Worm (Caenorhabditis elegans): Measurements from ENCODE around the gene F27D9.2.
A peak's percentile ranks its signal among the peaks of the same experiment; 100 is the strongest.

The F27D9.2 gene

ce11 chrX:7681965-7682946 is 9.5 kb downstream of the F27D9.2 start, which contains the start of gene unc-18 (continued):
- TF ChIP-seq ctbp-1 (GFP tag; IDR thresholded peaks at IDR 0.05) (0 out of 2 replicates have a peak, but pooled peaks have one; percentile 42), F37D6.2 (tag; optimal IDR thresholded peaks at IDR 0.05) (peak; percentile 54), spr-1 (tag; optimal IDR thresholded peaks at IDR 0.05) (no peak), lin-29 (GFP tag; IDR thresholded peaks at IDR 0.05) (no peak), fkh-10 (GFP tag; optimal IDR thresholded peaks at IDR 0.05) (peak; percentile 91), dmd-8 (GFP tag; IDR thresholded peaks at IDR 0.05) (no peak), hif-1 (tag; optimal IDR thresholded peaks at IDR 0.05) (no peak), nhr-42 (GFP tag; IDR thresholded peaks at IDR 0.05) (no peak)

DNA sequence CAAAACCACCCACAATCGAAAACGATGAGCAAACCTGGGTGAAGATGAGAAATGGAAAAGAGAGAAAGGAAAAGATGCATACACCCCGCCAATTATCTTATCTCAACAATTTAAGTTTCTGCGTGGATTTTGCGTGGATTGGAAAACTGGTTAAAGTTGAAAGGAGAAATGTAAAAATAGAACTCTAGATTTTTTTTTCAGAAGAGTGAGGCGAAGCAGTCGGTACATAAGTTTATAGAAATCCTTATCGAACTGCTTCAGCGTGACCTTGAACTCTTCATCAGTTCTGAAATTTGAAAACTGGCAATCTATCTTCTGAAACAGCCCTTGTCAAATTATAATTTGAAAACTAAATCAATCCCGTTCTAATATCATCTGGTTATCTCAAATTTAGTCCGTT is 16.3 kb downstream of the F27D9.2 start, which contains the start of gene clik-2:
clik-2 (minus strand) TSS at position 101 of the 400 bp plus-strand sequence.
- no peak for TF ChIP-seq lsy-2 (tag; optimal IDR thresholded peaks at IDR 0.05)
- TF ChIP-seq tag-97 (GFP tag; IDR thresholded peaks at IDR 0.05): no peak
- no peak for TF ChIP-seq ceh-44 (GFP tag; IDR thresholded peaks at IDR 0.05)

ce11 chrX:7689570-7689969 is 16.8 kb downstream of the F27D9.2 start:
- no peak for TF ChIP-seq aly-2 (tag; optimal IDR thresholded peaks at IDR 0.05)
- peak; percentile 48 for TF ChIP-seq aha-1 (tag)
- TF ChIP-seq zfp-3 (GFP tag; conservative IDR thresholded peaks at IDR 0.05): no peak
- no peak for TF ChIP-seq mdt-29 (GFP tag; IDR thresholded peaks at IDR 0.05)
- no peak for TF ChIP-seq nhr-48 (tag; optimal IDR thresholded peaks at IDR 0.05)
- TF ChIP-seq unc-62 (GFP tag; optimal IDR thresholded peaks at IDR 0.05 in 1 of 2): peak in 1 of 2 experiments; percentile 71
- TF ChIP-seq unc-62 (tag; optimal IDR thresholded peaks at IDR 0.05): no peak

ce11 chrX:7703863-7704262 is 31.1 kb downstream of the F27D9.2 start:
- peak; percentile 70 for TF ChIP-seq aha-1 (tag)
- TF ChIP-seq ztf-11 (tag; optimal IDR thresholded peaks at IDR 0.05): no peak

DNA sequence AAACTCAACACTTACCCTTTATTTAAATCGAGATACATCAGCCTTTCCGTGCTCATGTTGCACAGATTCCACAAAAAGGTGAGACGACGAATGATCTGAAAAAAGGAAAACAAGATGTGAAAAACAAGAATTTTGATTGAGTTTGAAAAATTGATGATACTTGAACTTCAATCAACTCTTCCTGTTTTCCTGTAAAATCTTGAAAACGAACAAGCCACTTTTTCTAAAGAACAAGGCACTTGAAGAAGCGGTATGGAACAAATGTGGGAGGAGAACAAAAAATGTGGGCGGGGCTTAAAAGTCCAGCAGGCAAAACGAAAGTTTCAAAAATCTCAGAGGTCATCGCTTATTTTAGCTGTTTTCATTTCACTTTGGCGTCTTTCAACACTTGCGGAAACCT is 34.2 kb downstream of the F27D9.2 start, which contains the start of gene kvs-1:
kvs-1 (minus strand) TSS at position 101 of the 400 bp plus-strand sequence.
- TF ChIP-seq ama-1 (optimal IDR thresholded peaks at IDR 0.05) (no peak), snpc-4 (tag; optimal IDR thresholded peaks at IDR 0.05) (no peak)

ce11 chrX:7710187-7710586 is 37.4 kb downstream of the F27D9.2 start:
- TF ChIP-seq F44E2.7 (GFP tag; IDR thresholded peaks at IDR 0.05): no peak
- TF ChIP-seq nhr-237 (tag; optimal IDR thresholded peaks at IDR 0.05): no peak
- no peak for TF ChIP-seq nhr-11 (tag; optimal IDR thresholded peaks at IDR 0.05)
- peak; percentile 48 for TF ChIP-seq aha-1 (tag)
- TF ChIP-seq set-16 (GFP tag; IDR thresholded peaks at IDR 0.05): no peak
- no peak for TF ChIP-seq nhr-42 (GFP tag; IDR thresholded peaks at IDR 0.05)
- no peak for TF ChIP-seq ceh-62 (tag; optimal IDR thresholded peaks at IDR 0.05)
- no peak for TF ChIP-seq madf-5 (GFP tag; IDR thresholded peaks at IDR 0.05)
- TF ChIP-seq mxl-2 (GFP tag; conservative IDR thresholded peaks at IDR 0.05): no peak
- TF ChIP-seq mes-2 (tag; optimal IDR thresholded peaks at IDR 0.05; ENCODE audit: poor library complexity, severe bottlenecking): no peak
- peak; percentile 20 for TF ChIP-seq hlh-30 (tag; optimal IDR thresholded peaks at IDR 0.05; ENCODE audit: insufficient read depth)
